Fruit fly (Drosophila melanogaster) whole organism, embryonic: ENCODE results near the gene Rab18.
A peak's percentile ranks its signal among the peaks of the same experiment; 100 is the strongest.

Experiments used
- CG11247 ChIP-seq: fragments of 200-800 bp; sonication (Bioruptor generic); IDR thresholded peaks from 2 replicates; pipeline ENCODE4 v1.3.6; 2022; ENCODE audit warnings: missing biosample characterization, missing genetic modification characterization
- CG11696 ChIP-seq: fragments of 200-800 bp; sonication (Bioruptor generic); IDR thresholded peaks from 2 replicates; pipeline ENCODE4 v1.3.6; 2022; ENCODE audit warnings: missing biosample characterization, missing genetic modification characterization
- CG12104 ChIP-seq: fragments of 200-800 bp; sonication (Bioruptor generic); optimal IDR thresholded peaks from 3 replicates; lab custom pipeline; 2016; ENCODE audit warnings: missing biosample characterization, missing genetic modification characterization
- CG12219 ChIP-seq: fragments of 200-800 bp; sonication (Bioruptor generic); optimal IDR thresholded peaks from 3 replicates; lab custom pipeline; 2018; ENCODE audit warnings: missing biosample characterization, mild to moderate bottlenecking, missing genetic modification characterization
- CG13296 ChIP-seq: fragments of 200-800 bp; sonication (Bioruptor generic); optimal IDR thresholded peaks from 3 replicates; lab custom pipeline; 2018; ENCODE audit warnings: missing biosample characterization, mild to moderate bottlenecking, missing genetic modification characterization
- CG1602 ChIP-seq: fragments of 200-800 bp; sonication (Bioruptor generic); optimal IDR thresholded peaks from 3 replicates; lab custom pipeline; 2016; ENCODE audit warnings: missing biosample characterization, missing genetic modification characterization
- CG16863 ChIP-seq: fragments of 200-800 bp; sonication (Bioruptor generic); optimal IDR thresholded peaks from 3 replicates; lab custom pipeline; 2016; ENCODE audit warnings: missing biosample characterization, missing genetic modification characterization
- CG17912 ChIP-seq: fragments of 200-800 bp; sonication (Bioruptor generic); optimal IDR thresholded peaks from 2 replicates; lab custom pipeline; 2018; ENCODE audit warnings: missing biosample characterization, mild to moderate bottlenecking, missing genetic modification characterization
- CG1832 ChIP-seq: fragments of 200-800 bp; sonication (Bioruptor generic); optimal IDR thresholded peaks from 2 replicates; lab custom pipeline; 2017; ENCODE audit warnings: missing biosample characterization, mild to moderate bottlenecking, missing genetic modification characterization, inconsistent platforms
- CG2678 ChIP-seq: fragments of 200-800 bp; sonication (Bioruptor generic); optimal IDR thresholded peaks from 3 replicates; lab custom pipeline; 2019; ENCODE audit warnings: missing biosample characterization, mild to moderate bottlenecking, missing genetic modification characterization, moderate library complexity
- CG30020 ChIP-seq: fragments of 200-800 bp; optimal IDR thresholded peaks from 2 replicates; lab custom pipeline; 2019; ENCODE audit warnings: missing biosample characterization, mild to moderate bottlenecking, missing genetic modification characterization, moderate library complexity
- CG3163 ChIP-seq: fragments of 200-800 bp; sonication (Bioruptor generic); optimal IDR thresholded peaks from 3 replicates; lab custom pipeline; 2016; ENCODE audit warnings: missing biosample characterization, missing genetic modification characterization
- CG32767 ChIP-seq: fragments of 200-800 bp; sonication (Bioruptor generic); IDR thresholded peaks from 2 replicates; pipeline ENCODE4 v1.3.6; 2022; ENCODE audit warnings: missing biosample characterization, missing genetic modification characterization
- CG34376 ChIP-seq: fragments of 200-800 bp; sonication (Bioruptor generic); optimal IDR thresholded peaks from 2 replicates; lab custom pipeline; 2018; ENCODE audit warnings: missing biosample characterization, mild to moderate bottlenecking, missing genetic modification characterization
- CG4854 ChIP-seq: fragments of 200-800 bp; sonication (Bioruptor generic); optimal IDR thresholded peaks from 2 replicates; lab custom pipeline; 2016; ENCODE audit warnings: missing biosample characterization, missing genetic modification characterization, inconsistent platforms
- CG6654 ChIP-seq: fragments of 200-800 bp; sonication (Bioruptor generic); optimal IDR thresholded peaks from 2 replicates; lab custom pipeline; 2017; ENCODE audit warnings: missing biosample characterization, mild to moderate bottlenecking, missing genetic modification characterization
- CG6791 ChIP-seq: fragments of 200-800 bp; sonication (Bioruptor generic); IDR thresholded peaks from 3 replicates; pipeline ENCODE4 v1.3.6; 2022; ENCODE audit warnings: missing biosample characterization, missing genetic modification characterization; ENCODE audit not compliant: partially characterized antibody
- CG6813 ChIP-seq: fragments of 200-800 bp; sonication (Bioruptor generic); optimal IDR thresholded peaks from 2 replicates; lab custom pipeline; 2017; ENCODE audit warnings: missing biosample characterization, missing genetic modification characterization, mild to moderate bottlenecking, moderate library complexity, missing genetic modification reagents
- CG7928 ChIP-seq: fragments of 200-800 bp; sonication (Bioruptor generic); optimal IDR thresholded peaks from 2 replicates; lab custom pipeline; 2017; ENCODE audit warnings: missing biosample characterization, mild to moderate bottlenecking, missing genetic modification characterization
- CG8281 ChIP-seq: fragments of 200-800 bp; sonication (Bioruptor generic); optimal IDR thresholded peaks from 2 replicates; lab custom pipeline; 2018; ENCODE audit warnings: missing biosample characterization, mild to moderate bottlenecking, missing genetic modification characterization, moderate library complexity
- CG8290 ChIP-seq, 3 experiments: fragments of 200-800 bp; sonication (Bioruptor generic); optimal IDR thresholded peaks; 2 replicates each; lab custom pipeline; 2016 to 2019; ENCODE audit warnings: missing biosample characterization in 3 of 3, missing genetic modification characterization in 3 of 3, mild to moderate bottlenecking in 2 of 3, moderate library complexity in 1 of 3
- CG9876 ChIP-seq: fragments of 200-800 bp; sonication (Bioruptor generic); optimal IDR thresholded peaks from 2 replicates; lab custom pipeline; 2016; ENCODE audit warnings: missing biosample characterization, missing genetic modification characterization
- D19B ChIP-seq: fragments of 200-800 bp; sonication (Bioruptor generic); optimal IDR thresholded peaks from 2 replicates; lab custom pipeline; 2017; ENCODE audit warnings: missing biosample characterization, mild to moderate bottlenecking, missing genetic modification characterization
- Doc2 ChIP-seq: fragments of 200-800 bp; sonication (Bioruptor generic); IDR thresholded peaks from 2 replicates; pipeline ENCODE4 v1.3.6; 2022; ENCODE audit warnings: missing biosample characterization, missing genetic modification characterization
- E2f1 ChIP-seq: fragments of 200-800 bp; sonication (Bioruptor generic); IDR thresholded peaks from 2 replicates; pipeline ENCODE4 v1.3.6; 2022; ENCODE audit warnings: missing biosample characterization, missing genetic modification characterization
- Eip74EF ChIP-seq, 2 experiments: fragments of 200-800 bp in 1 of 2; fragments of >200 bp in 1 of 2; sonication (Bioruptor generic) in 1 of 2; optimal IDR thresholded peaks; 2 replicates each; lab custom pipeline; 2017 to 2019; ENCODE audit warnings: missing biosample characterization in 2 of 2, missing genetic modification characterization in 2 of 2, mild to moderate bottlenecking in 1 of 2, moderate library complexity in 1 of 2
- Fer2 ChIP-seq: fragments of 200-800 bp; sonication (Bioruptor generic); optimal IDR thresholded peaks from 2 replicates; lab custom pipeline; 2018; ENCODE audit warnings: missing biosample characterization, mild to moderate bottlenecking, missing genetic modification characterization, moderate library complexity
- GATAe ChIP-seq: fragments of 200-800 bp; sonication (Bioruptor generic); conservative IDR thresholded peaks from 2 replicates; pipeline ENCODE4 v1.3.6; 2022; ENCODE audit warnings: missing biosample characterization, missing genetic modification characterization
- Hey ChIP-seq: fragments of 200-800 bp; sonication (Bioruptor generic); optimal IDR thresholded peaks from 3 replicates; lab custom pipeline; 2018; ENCODE audit warnings: missing biosample characterization, mild to moderate bottlenecking, missing genetic modification characterization
- HmgD ChIP-seq: fragments of 200-800 bp; sonication (Bioruptor generic); optimal IDR thresholded peaks from 3 replicates; lab custom pipeline; 2016; ENCODE audit warnings: missing biosample characterization, missing genetic modification characterization
- Hr78 ChIP-seq, 2 experiments: fragments of 200-800 bp in 1 of 2; fragments of >200 bp in 1 of 2; sonication (Bioruptor generic) in 1 of 2; optimal IDR thresholded peaks; 2 replicates each; lab custom pipeline; 2017 to 2019; ENCODE audit warnings: missing biosample characterization in 2 of 2, missing genetic modification characterization in 2 of 2, mild to moderate bottlenecking in 1 of 2, moderate library complexity in 1 of 2
- Nf-YB ChIP-seq: fragments of 200-800 bp; sonication (Bioruptor generic); optimal IDR thresholded peaks from 3 replicates; lab custom pipeline; 2019; ENCODE audit warnings: missing biosample characterization, mild to moderate bottlenecking, missing genetic modification characterization, moderate library complexity
- Opbp ChIP-seq: fragments of 200-800 bp; sonication (Bioruptor generic); IDR thresholded peaks from 3 replicates; pipeline ENCODE4 v1.3.6; 2022; ENCODE audit warnings: missing biosample characterization, missing genetic modification characterization; ENCODE audit not compliant: partially characterized antibody
- Ptx1 ChIP-seq: fragments of 200-800 bp; sonication (Bioruptor generic); IDR thresholded peaks from 2 replicates; pipeline ENCODE4 v1.3.6; 2022; ENCODE audit warnings: missing biosample characterization, missing genetic modification characterization
- Sry-δ ChIP-seq: fragments of 200-800 bp; sonication (Bioruptor generic); optimal IDR thresholded peaks from 2 replicates; lab custom pipeline; 2016; ENCODE audit warnings: missing biosample characterization, missing genetic modification characterization
- ash1 ChIP-seq: fragments of 200-800 bp; sonication (Bioruptor generic); optimal IDR thresholded peaks from 2 replicates; lab custom pipeline; 2018; ENCODE audit warnings: missing biosample characterization, mild to moderate bottlenecking, missing genetic modification characterization
- croc ChIP-seq: fragments of 200-800 bp; sonication (Bioruptor generic); conservative IDR thresholded peaks from 3 replicates; pipeline ENCODE4 v1.3.6; 2022; ENCODE audit warnings: missing biosample characterization, missing genetic modification characterization
- dan ChIP-seq: fragments of 200-800 bp; sonication (Bioruptor generic); IDR thresholded peaks from 2 replicates; pipeline ENCODE4 v1.3.6; 2022; ENCODE audit warnings: missing biosample characterization, missing genetic modification characterization
- emc ChIP-seq: fragments of 200-800 bp; sonication (Bioruptor generic); optimal IDR thresholded peaks from 2 replicates; lab custom pipeline; 2016; ENCODE audit warnings: missing biosample characterization, missing genetic modification characterization
- h ChIP-seq: fragments of >200 bp; optimal IDR thresholded peaks from 2 replicates; lab custom pipeline; 2017
- jumu ChIP-seq: fragments of 200-800 bp; sonication (Bioruptor generic); optimal IDR thresholded peaks from 3 replicates; lab custom pipeline; 2016; ENCODE audit warnings: missing biosample characterization, missing genetic modification characterization
- kni ChIP-seq: fragments of 200-800 bp; sonication (Bioruptor generic); optimal IDR thresholded peaks from 3 replicates; lab custom pipeline; 2017; ENCODE audit warnings: mild to moderate bottlenecking, missing biosample characterization, missing genetic modification reagents, missing genetic modification characterization
- lov ChIP-seq, 2 experiments: fragments of 200-800 bp in 1 of 2; fragments of >200 bp in 1 of 2; sonication (Bioruptor generic) in 1 of 2; IDR thresholded peaks in 1 of 2; optimal IDR thresholded peaks in 1 of 2; 2 replicates in 1 of 2; 3 replicates in 1 of 2; pipeline versions ENCODE4 v1.3.6 to Lab custom; 2017 to 2022; ENCODE audit warnings: missing biosample characterization in 1 of 2, missing genetic modification characterization in 1 of 2
- oc ChIP-seq: fragments of 200-800 bp; sonication (Bioruptor generic); optimal IDR thresholded peaks from 2 replicates; lab custom pipeline; 2018; ENCODE audit warnings: missing biosample characterization, mild to moderate bottlenecking, missing genetic modification characterization, moderate library complexity
- phol ChIP-seq: fragments of 200-800 bp; sonication (Bioruptor generic); optimal IDR thresholded peaks from 3 replicates; lab custom pipeline; 2018; ENCODE audit warnings: missing biosample characterization, mild to moderate bottlenecking, missing genetic modification characterization, moderate library complexity
- sima ChIP-seq: fragments of 200-800 bp; sonication (Bioruptor generic); optimal IDR thresholded peaks from 2 replicates; lab custom pipeline; 2016; ENCODE audit warnings: missing biosample characterization, missing genetic modification characterization
- wdn ChIP-seq: fragments of 200-800 bp; sonication (Bioruptor generic); IDR thresholded peaks from 2 replicates; pipeline ENCODE4 v1.3.6; 2022; ENCODE audit warnings: missing biosample characterization, missing genetic modification characterization
- yki ChIP-seq: fragments of >200 bp; optimal IDR thresholded peaks from 3 replicates; lab custom pipeline; 2018
- z ChIP-seq: fragments of 200-800 bp; sonication (Bioruptor generic); IDR thresholded peaks from 3 replicates; pipeline ENCODE4 v1.3.6; 2022; ENCODE audit warnings: missing biosample characterization, missing genetic modification characterization

Rab18 gene

dm6 chrX:5679079-5679932 is 7.7 kb upstream of the Rab18 start (continued):
- TF ChIP-seq CG8290 (GFP tag; optimal IDR thresholded peaks at IDR 0.05; lab: Kevin White, UChicago) (peak; percentile 5), CG8290 (tag; optimal IDR thresholded peaks at IDR 0.05; lab: Kevin White, UChicago) (no peak), croc (GFP tag; lab: Robert Waterston, UW) (peak; percentile 41; the same call in 1 of the 3 replicates), CG17912 (GFP tag; lab: Kevin White, UChicago) (no peak), CG1832 (GFP tag; lab: Kevin White, UChicago) (no peak), emc (GFP tag; lab: Kevin White, UChicago) (no peak), Opbp (GFP tag; lab: Robert Waterston, UW) (no peak), CG1602 (peak; percentile 17), CG12219 (GFP tag; lab: Kevin White, UChicago) (peak; percentile 26), sima (no peak), CG8281 (tag; lab: Kevin White, UChicago) (no peak), D19B (GFP tag; lab: Kevin White, UChicago) (no peak), lov (optimal IDR thresholded peaks at IDR 0.05; lab: Kevin White, UChicago) (no peak), lov (GFP tag; IDR thresholded peaks at IDR 0.05; lab: Robert Waterston, UW) (no peak), Hey (tag; lab: Kevin White, UChicago) (no peak), h (no peak), CG16863 (GFP tag; lab: Kevin White, UChicago) (peak; percentile 44), z (no peak), Doc2 (GFP tag; lab: Robert Waterston, UW) (no peak), Nf-YB (GFP tag; lab: Kevin White, UChicago) (peak; percentile 10), CG13296 (GFP tag; lab: Kevin White, UChicago) (no peak), jumu (peak; percentile 39), wdn (GFP tag; lab: Robert Waterston, UW) (no peak), CG4854 (no peak), CG7928 (GFP tag; lab: Kevin White, UChicago) (no peak), dan (GFP tag; lab: Robert Waterston, UW) (no peak), oc (no peak), CG6654 (peak; percentile 15), CG9876 (GFP tag; lab: Kevin White, UChicago) (no peak), CG11247 (GFP tag; lab: Robert Waterston, UW) (no peak), ash1 (no peak), CG34376 (GFP tag; lab: Kevin White, UChicago) (no peak), phol (tag; lab: Kevin White, UChicago) (peak; percentile 72), Eip74EF (GFP tag; optimal IDR thresholded peaks at IDR 0.05; lab: Kevin White, UChicago) (no peak), Ptx1 (GFP tag; lab: Robert Waterston, UW) (no peak; the same call in 1 of the 2 replicates), E2f1 (no peak), CG32767 (GFP tag; lab: Robert Waterston, UW) (no peak), GATAe (GFP tag; lab: Robert Waterston, UW) (no peak), CG11696 (GFP tag; lab: Robert Waterston, UW) (no peak), Fer2 (no peak), CG12104 (GFP tag; lab: Kevin White, UChicago) (no peak), CG2678 (tag; lab: Kevin White, UChicago) (no peak), CG30020 (tag; lab: Kevin White, UChicago) (no peak), CG3163 (GFP tag; lab: Kevin White, UChicago) (no peak), HmgD (GFP tag; lab: Kevin White, UChicago) (no peak), kni (GFP tag; lab: Kevin White, UChicago) (peak; percentile 44), CG6813 (GFP tag; lab: Kevin White, UChicago) (peak; percentile 43), Sry-δ (no peak), CG6791 (GFP tag; lab: Robert Waterston, UW) (no peak), Hr78 (GFP tag; optimal IDR thresholded peaks at IDR 0.05; lab: Kevin White, UChicago) (no peak), yki (lab: Kevin White, UChicago) (no peak)
